Worm (Caenorhabditis elegans) whole organism, midembryonic: ENCODE data around the gene R160.2.

Experiments used
- T22C8.4 ChIP-seq: fragments of 200-800 bp; sonication (Bioruptor generic); IDR thresholded peaks from 2 replicates; pipeline ENCODE4 v1.3.6; 2022; ENCODE audit warnings: missing genetic modification characterization, missing compliant biosample characterization
- cog-1 ChIP-seq: sonication (generic microtip); optimal IDR thresholded peaks from 2 replicates; lab custom pipeline; 2016; ENCODE audit warnings: missing genetic modification characterization, missing compliant biosample characterization
- flt-1 ChIP-seq: fragments of 200-800 bp; sonication (Bioruptor generic); IDR thresholded peaks from 2 replicates; pipeline ENCODE4 v1.3.6; 2022; ENCODE audit warnings: missing genetic modification characterization, missing compliant biosample characterization
- klf-2 ChIP-seq: fragments of 200-800 bp; sonication (Bioruptor generic); conservative IDR thresholded peaks from 2 replicates; pipeline ENCODE4 v1.3.6; 2022; ENCODE audit warnings: missing genetic modification reagents, missing genetic modification characterization, missing compliant biosample characterization
- med-1 ChIP-seq: sonication (generic microtip); optimal IDR thresholded peaks from 2 replicates; lab custom pipeline; 2017; ENCODE audit warnings: missing genetic modification characterization, mild to moderate bottlenecking, missing compliant biosample characterization, antibody characterized with exemption, missing genetic modification reagents; ENCODE audit not compliant: insufficient read depth
- ref-1 ChIP-seq: fragments of 200-800 bp; sonication (Bioruptor generic); conservative IDR thresholded peaks from 2 replicates; pipeline ENCODE4 v1.3.6; 2022; ENCODE audit warnings: missing genetic modification reagents, missing genetic modification characterization, missing compliant biosample characterization
- tab-1 ChIP-seq: fragments of 200-800 bp; sonication (Bioruptor generic); IDR thresholded peaks from 2 replicates; pipeline ENCODE4 v1.3.6; 2022; ENCODE audit warnings: missing genetic modification characterization, missing compliant biosample characterization
- ztf-23 ChIP-seq: fragments of 200-800 bp; sonication (Bioruptor generic); IDR thresholded peaks from 2 replicates; pipeline ENCODE4 v1.3.6; 2022; ENCODE audit warnings: missing genetic modification reagents, missing genetic modification characterization, missing compliant biosample characterization
- ztf-29 ChIP-seq: fragments of 200-800 bp; sonication (Bioruptor generic); IDR thresholded peaks from 2 replicates; pipeline ENCODE4 v1.3.6; 2022; ENCODE audit warnings: missing genetic modification reagents, missing genetic modification characterization, missing compliant biosample characterization

R160.2 gene

ce11 chrX:4376801-4377200 is at the start of gene R160.2:
R160.2 (minus strand) TSS chrX:4376901.
- TF ChIP-seq flt-1 (GFP tag; lab: Robert Waterston, UW), result no peak
- no peak for TF ChIP-seq med-1 (GFP tag; lab: Kevin White, UChicago)
- TF ChIP-seq ztf-29, result no peak
- TF ChIP-seq ztf-23 (GFP tag; lab: Robert Waterston, UW), result no peak

ce11 chrX:4426496-4426895 is 49.8 kb upstream of the R160.2 start:
- no peak for TF ChIP-seq T22C8.4
- no peak for TF ChIP-seq ztf-29
- TF ChIP-seq med-1 (GFP tag; lab: Kevin White, UChicago), result no peak
- no peak for TF ChIP-seq cog-1
- no peak for TF ChIP-seq ref-1
- no peak for TF ChIP-seq tab-1
- TF ChIP-seq klf-2 (GFP tag; lab: Robert Waterston, UW), result no peak
- no peak for TF ChIP-seq ztf-23 (GFP tag; lab: Robert Waterston, UW)
- TF ChIP-seq flt-1 (GFP tag; lab: Robert Waterston, UW), result no peak

ce11 chrX:4424254-4424653 is 47.6 kb upstream of the R160.2 start:
- TF ChIP-seq ref-1 (no peak), tab-1 (no peak), ztf-29 (no peak), ztf-23 (GFP tag; lab: Robert Waterston, UW) (no peak), T22C8.4 (no peak), med-1 (GFP tag; lab: Kevin White, UChicago) (no peak), cog-1 (no peak)

ce11 chrX:4418751-4419150 is 42.0 kb upstream of the R160.2 start, which contains the start of gene dop-1:
dop-1 (minus strand) TSS chrX:4418851.
- TF ChIP-seq ztf-29, result no peak

- TF ChIP-seq T22C8.4, result no peak
- TF ChIP-seq flt-1 (GFP tag; lab: Robert Waterston, UW), result no peak
- TF ChIP-seq ztf-23 (GFP tag; lab: Robert Waterston, UW), result no peak
- TF ChIP-seq ref-1, result no peak
- no peak for TF ChIP-seq cog-1
- TF ChIP-seq ztf-29, result no peak
- TF ChIP-seq tab-1, result no peak
- TF ChIP-seq med-1 (GFP tag; lab: Kevin White, UChicago), result no peak
- no peak for TF ChIP-seq klf-2 (GFP tag; lab: Robert Waterston, UW)
Observed at ce11 chrX:4415289-4415688, 38.6 kb upstream of the R160.2 start.

ce11 chrX:4413206-4413605 is 36.5 kb upstream of the R160.2 start:
- TF ChIP-seq tab-1 (no peak), med-1 (GFP tag; lab: Kevin White, UChicago) (no peak)

- TF ChIP-seq T22C8.4 (no peak), cog-1 (no peak), ztf-23 (GFP tag; lab: Robert Waterston, UW) (no peak), med-1 (GFP tag; lab: Kevin White, UChicago) (no peak), flt-1 (GFP tag; lab: Robert Waterston, UW) (no peak), tab-1 (no peak), ref-1 (no peak), ztf-29 (no peak), klf-2 (GFP tag; lab: Robert Waterston, UW) (no peak)
Observed at ce11 chrX:4410280-4410911, 33.7 kb upstream of the R160.2 start.

ce11 chrX:4409591-4410279 is 33.0 kb upstream of the R160.2 start:
- no peak for TF ChIP-seq klf-2 (GFP tag; lab: Robert Waterston, UW)
- no peak for TF ChIP-seq flt-1 (GFP tag; lab: Robert Waterston, UW)
- TF ChIP-seq ztf-23 (GFP tag; lab: Robert Waterston, UW), result no peak
- TF ChIP-seq ztf-29, result no peak
- TF ChIP-seq ref-1, result no peak
- no peak for TF ChIP-seq med-1 (GFP tag; lab: Kevin White, UChicago)
- TF ChIP-seq tab-1, result no peak
- TF ChIP-seq T22C8.4, result no peak
- no peak for TF ChIP-seq cog-1

ce11 chrX:4408466-4408865 is 31.8 kb upstream of the R160.2 start:
- TF ChIP-seq T22C8.4 (no peak), klf-2 (GFP tag; lab: Robert Waterston, UW) (no peak), cog-1 (no peak), ref-1 (no peak), ztf-29 (no peak), med-1 (GFP tag; lab: Kevin White, UChicago) (no peak), tab-1 (no peak), flt-1 (GFP tag; lab: Robert Waterston, UW) (no peak), ztf-23 (GFP tag; lab: Robert Waterston, UW) (no peak)

ce11 chrX:4404717-4405116 is 28.0 kb upstream of the R160.2 start:
- TF ChIP-seq ref-1 (no peak), T22C8.4 (no peak), ztf-29 (no peak), cog-1 (no peak), tab-1 (no peak), med-1 (GFP tag; lab: Kevin White, UChicago) (no peak), klf-2 (GFP tag; lab: Robert Waterston, UW) (no peak), flt-1 (GFP tag; lab: Robert Waterston, UW) (no peak), ztf-23 (GFP tag; lab: Robert Waterston, UW) (no peak)

ce11 chrX:4402854-4403253 is 26.2 kb upstream of the R160.2 start, which contains the start of gene D1079.1:
D1079.1 (plus strand) TSS chrX:4403154.
- no peak for TF ChIP-seq ztf-29
- TF ChIP-seq klf-2 (GFP tag; lab: Robert Waterston, UW), result no peak
- no peak for TF ChIP-seq T22C8.4
- no peak for TF ChIP-seq tab-1
- TF ChIP-seq ztf-23 (GFP tag; lab: Robert Waterston, UW), result no peak
- TF ChIP-seq med-1 (GFP tag; lab: Kevin White, UChicago), result no peak
- no peak for TF ChIP-seq flt-1 (GFP tag; lab: Robert Waterston, UW)
- TF ChIP-seq ref-1, result no peak
- TF ChIP-seq cog-1, result no peak
